Worm (Caenorhabditis elegans): Measurements from ENCODE around the gene tps-1.

ce11 chrX:17521425-17521824 lies 47.1 kb upstream of the tps-1 start:
- TF ChIP-seq unc-39 (tag; optimal IDR thresholded peaks at IDR 0.05) = no peak
- TF ChIP-seq nhr-111 (GFP tag; optimal IDR thresholded peaks at IDR 0.05) = no peak

Measured in whole organism, L4 larva.